Fruit fly (Drosophila melanogaster): ENCODE measurements around the gene CG12729.

CG12729 gene

DNA sequence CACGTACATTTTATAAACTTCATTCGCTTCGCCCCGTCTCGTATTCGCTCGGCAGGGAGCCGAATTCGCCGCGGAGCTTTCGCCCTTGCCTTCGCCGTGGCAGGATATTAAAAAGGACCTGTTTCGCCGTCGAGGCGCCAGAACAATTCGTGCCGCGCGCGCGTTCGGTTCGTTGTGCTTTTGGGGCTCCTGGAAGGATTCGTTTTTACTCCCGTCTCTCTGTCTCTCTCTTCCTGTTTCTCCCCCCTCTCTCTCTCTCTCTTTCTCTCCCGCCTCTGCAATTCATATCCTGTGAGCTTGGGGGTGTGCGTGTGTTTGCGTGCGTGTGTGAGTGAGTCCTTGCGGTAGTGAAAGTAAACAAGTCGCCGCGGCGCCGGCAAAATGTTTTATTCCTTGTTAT is 26.7 kb upstream of the CG12729 start, which contains the start of gene CG15765:
TSS of gene CG15765 (plus strand) at position 132 of the 400 bp plus-strand sequence.
- TF ChIP-seq CG9948 (tag; optimal IDR thresholded peaks at IDR 0.05): no peak
- no peak for TF ChIP-seq gl (tag; optimal IDR thresholded peaks at IDR 0.05)
- TF ChIP-seq Snoo (tag; optimal IDR thresholded peaks at IDR 0.05): no peak
- no peak for TF ChIP-seq rn (GFP tag; IDR thresholded peaks at IDR 0.05)
- no peak for TF ChIP-seq CG12605 (GFP tag; IDR thresholded peaks at IDR 0.05)
- TF ChIP-seq CG32121 (GFP tag; IDR thresholded peaks at IDR 0.05): no peak
- no peak for TF ChIP-seq CG13204 (GFP tag; optimal IDR thresholded peaks at IDR 0.05)
- no peak for TF ChIP-seq CG4496 (GFP tag; IDR thresholded peaks at IDR 0.05)
- no peak for TF ChIP-seq D1 (tag; optimal IDR thresholded peaks at IDR 0.05)
- no peak for TF ChIP-seq CG14655 (GFP tag; optimal IDR thresholded peaks at IDR 0.05)
- no peak for TF ChIP-seq CG15710 (tag; optimal IDR thresholded peaks at IDR 0.05)
- no peak for TF ChIP-seq Pif1A (GFP tag; optimal IDR thresholded peaks at IDR 0.05)
- no peak for TF ChIP-seq EcR (GFP tag; optimal IDR thresholded peaks at IDR 0.05)
- TF ChIP-seq Pif1B (GFP tag; optimal IDR thresholded peaks at IDR 0.05): no peak

DNA sequence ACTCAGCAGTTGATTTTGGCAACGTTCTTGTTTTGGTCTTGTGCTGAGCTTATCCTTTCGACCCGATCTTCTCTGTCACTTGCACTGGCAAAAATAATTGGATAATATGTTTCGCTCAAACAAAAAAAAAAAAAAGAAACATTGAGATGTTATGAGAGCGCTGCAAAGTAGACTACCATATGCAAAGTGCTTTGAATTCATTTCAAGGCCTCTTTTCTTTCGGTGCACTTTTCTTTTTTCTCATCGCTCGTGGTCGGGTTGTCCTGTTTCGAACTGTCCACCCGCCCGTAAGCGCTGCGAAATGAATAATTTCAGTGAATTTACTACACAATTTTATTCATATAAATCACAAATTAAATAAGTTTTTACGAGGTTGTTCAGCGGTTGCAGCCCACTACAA is 25.1 kb upstream of the CG12729 start:
- 0 out of 3 replicates have a peak, but pooled peaks have one; percentile 15 for TF ChIP-seq CG4496 (GFP tag; IDR thresholded peaks at IDR 0.05)
- no peak for TF ChIP-seq CG9948 (tag; optimal IDR thresholded peaks at IDR 0.05)

DNA sequence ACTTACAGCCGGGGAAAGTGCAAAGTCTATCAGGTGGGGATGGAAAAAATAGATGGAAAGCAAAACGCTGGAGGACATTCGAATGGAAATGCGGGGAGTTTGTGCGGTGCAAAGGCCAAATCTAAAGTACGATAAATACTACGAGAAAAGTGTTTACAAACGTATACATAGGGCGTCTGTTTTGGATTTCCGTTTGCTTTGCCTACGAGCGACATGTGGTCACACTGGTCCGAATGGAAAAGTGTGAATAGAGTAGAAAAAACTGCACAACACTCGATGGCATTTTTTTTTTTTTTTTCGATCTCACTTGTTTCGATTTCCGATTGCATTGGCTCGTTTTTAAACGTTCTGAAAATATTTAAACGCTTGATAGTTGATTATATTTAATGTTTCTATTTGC is 5.3 kb upstream of the CG12729 start:
- TF ChIP-seq EcR (GFP tag; optimal IDR thresholded peaks at IDR 0.05) (no peak), CG8159 (tag; optimal IDR thresholded peaks at IDR 0.05) (no peak), CG17806 (tag; optimal IDR thresholded peaks at IDR 0.05) (no peak), Pif1B (GFP tag; optimal IDR thresholded peaks at IDR 0.05) (no peak), rn (GFP tag; IDR thresholded peaks at IDR 0.05) (no peak), CG8301 (tag; optimal IDR thresholded peaks at IDR 0.05) (no peak), CG14655 (GFP tag; optimal IDR thresholded peaks at IDR 0.05) (no peak), Ets98B (GFP tag; IDR thresholded peaks at IDR 0.05) (no peak), gl (tag; optimal IDR thresholded peaks at IDR 0.05) (no peak), fd96Ca (GFP tag; IDR thresholded peaks at IDR 0.05) (no peak), CG15710 (tag; optimal IDR thresholded peaks at IDR 0.05) (no peak), CG9948 (tag; optimal IDR thresholded peaks at IDR 0.05) (no peak), D1 (tag; optimal IDR thresholded peaks at IDR 0.05) (no peak), CG10348 (GFP tag; IDR thresholded peaks at IDR 0.05) (no peak), CG13204 (GFP tag; optimal IDR thresholded peaks at IDR 0.05) (no peak), CG12605 (GFP tag; IDR thresholded peaks at IDR 0.05) (no peak), CG34367 (tag; optimal IDR thresholded peaks at IDR 0.05) (no peak)

DNA sequence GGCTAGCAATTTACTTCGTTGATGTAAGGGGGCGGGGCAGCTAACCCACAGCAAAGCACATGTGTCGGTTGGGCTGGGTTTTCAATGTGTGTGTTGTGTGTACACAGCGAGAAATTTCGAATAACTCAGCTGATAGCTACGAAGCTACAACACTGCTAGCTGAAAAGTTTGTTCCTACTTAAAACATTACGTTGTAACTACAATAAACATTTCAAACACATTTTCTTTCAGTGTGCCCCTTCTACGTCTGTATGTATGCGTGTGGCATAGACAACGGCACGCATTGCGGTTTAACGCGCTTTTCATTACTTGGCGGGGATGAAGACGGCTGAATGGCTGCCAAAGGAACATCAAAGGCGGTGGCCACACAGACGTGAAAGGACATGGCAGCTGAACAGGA is 2.5 kb downstream of the CG12729 start:
- TF ChIP-seq CG32121 (GFP tag; IDR thresholded peaks at IDR 0.05) (no peak), Ets98B (GFP tag; IDR thresholded peaks at IDR 0.05) (no peak), Pif1A (GFP tag; optimal IDR thresholded peaks at IDR 0.05) (no peak), CG34367 (tag; optimal IDR thresholded peaks at IDR 0.05) (no peak), D1 (tag; optimal IDR thresholded peaks at IDR 0.05) (no peak), CG15710 (tag; optimal IDR thresholded peaks at IDR 0.05) (no peak), CG8159 (tag; optimal IDR thresholded peaks at IDR 0.05) (no peak), CG10348 (GFP tag; IDR thresholded peaks at IDR 0.05) (no peak), Pif1B (GFP tag; optimal IDR thresholded peaks at IDR 0.05) (no peak), CG4496 (GFP tag; IDR thresholded peaks at IDR 0.05) (no peak), CG8301 (tag; optimal IDR thresholded peaks at IDR 0.05) (no peak), CG9948 (tag; optimal IDR thresholded peaks at IDR 0.05) (no peak), CG17806 (tag; optimal IDR thresholded peaks at IDR 0.05) (no peak)

DNA sequence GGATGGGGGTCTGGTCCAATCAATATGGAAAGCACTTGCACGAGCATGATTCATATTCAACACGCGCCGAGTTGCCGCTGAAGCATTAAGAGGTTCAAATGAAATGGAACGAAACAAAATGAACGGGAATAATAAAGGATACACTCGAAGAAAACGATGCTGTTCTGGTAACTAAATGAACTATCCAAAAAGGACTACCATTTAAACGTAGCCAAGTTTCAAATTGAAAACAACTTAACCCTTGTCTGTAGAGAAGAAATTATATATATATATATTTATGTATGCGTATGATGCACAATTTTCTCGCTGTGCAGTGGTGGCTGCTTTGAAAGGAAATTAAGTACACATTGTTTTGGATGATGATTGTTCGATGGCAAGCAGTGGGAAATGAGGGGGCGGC is 7.6 kb downstream of the CG12729 start:
- TF ChIP-seq CG8159 (tag; optimal IDR thresholded peaks at IDR 0.05) (peak; percentile 3), CG4496 (GFP tag; IDR thresholded peaks at IDR 0.05) (no peak)

DNA sequence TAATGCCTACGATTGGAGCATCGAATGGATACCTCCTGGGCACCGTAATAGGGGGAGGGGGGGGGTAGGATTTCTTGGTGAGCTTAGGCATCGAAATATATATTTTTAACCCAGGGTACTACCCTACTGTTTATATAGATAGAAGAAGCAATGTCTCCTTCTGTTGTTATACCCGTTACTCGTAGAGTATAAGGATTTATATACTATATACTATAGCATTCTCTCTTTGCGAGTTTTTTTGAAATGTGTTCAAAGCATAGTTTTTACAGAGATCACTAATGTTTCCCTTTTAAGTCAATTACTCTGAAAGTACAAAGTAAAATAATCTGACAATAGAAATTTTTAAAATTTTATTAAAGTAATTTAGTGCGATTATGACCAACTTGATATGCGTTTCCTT is 8.4 kb downstream of the CG12729 start, which contains the start of gene CG43136:
TSS of gene CG43136 (plus strand) at position 301 of the 400 bp plus-strand sequence.
- no peak for TF ChIP-seq gl (tag; optimal IDR thresholded peaks at IDR 0.05)
- no peak for TF ChIP-seq CG8301 (tag; optimal IDR thresholded peaks at IDR 0.05)
- TF ChIP-seq CG4496 (GFP tag; IDR thresholded peaks at IDR 0.05): no peak
- no peak for TF ChIP-seq CG17806 (tag; optimal IDR thresholded peaks at IDR 0.05)
- no peak for TF ChIP-seq CG32121 (GFP tag; IDR thresholded peaks at IDR 0.05)
- TF ChIP-seq EcR (GFP tag; optimal IDR thresholded peaks at IDR 0.05): no peak
- no peak for TF ChIP-seq Snoo (tag; optimal IDR thresholded peaks at IDR 0.05)
- TF ChIP-seq Pif1A (GFP tag; optimal IDR thresholded peaks at IDR 0.05): no peak

DNA sequence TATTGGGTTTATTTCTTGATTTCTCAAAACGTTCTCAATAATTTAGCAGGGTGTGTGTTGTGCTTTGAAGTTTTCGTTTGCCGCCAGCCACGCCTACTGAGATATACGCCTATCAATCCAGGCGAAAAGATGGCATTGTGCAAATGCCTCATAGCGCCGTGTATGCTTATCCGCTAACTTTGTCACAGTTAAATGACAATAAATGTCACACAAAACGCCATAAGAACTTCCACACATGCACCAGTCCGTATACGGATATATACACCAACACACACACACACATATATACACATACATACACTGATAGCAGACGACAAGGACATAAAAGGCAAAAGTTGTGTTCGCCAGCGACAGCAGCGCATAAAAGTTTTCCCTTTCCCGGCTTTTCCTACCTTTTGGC is 20.0 kb downstream of the CG12729 start, which contains the start of gene CG43137:
TSS of gene CG43137 (minus strand) at position 101 of the 400 bp plus-strand sequence.
- TF ChIP-seq Ets98B (GFP tag; IDR thresholded peaks at IDR 0.05) (no peak), CG10348 (GFP tag; IDR thresholded peaks at IDR 0.05) (no peak), Snoo (tag; optimal IDR thresholded peaks at IDR 0.05) (no peak), rn (GFP tag; IDR thresholded peaks at IDR 0.05) (no peak), CG15710 (tag; optimal IDR thresholded peaks at IDR 0.05) (no peak), CG34367 (tag; optimal IDR thresholded peaks at IDR 0.05) (no peak), CG17806 (tag; optimal IDR thresholded peaks at IDR 0.05) (no peak), CG4496 (GFP tag; IDR thresholded peaks at IDR 0.05) (no peak), fd96Ca (GFP tag; IDR thresholded peaks at IDR 0.05) (no peak), Pif1A (GFP tag; optimal IDR thresholded peaks at IDR 0.05) (no peak), CG9948 (tag; optimal IDR thresholded peaks at IDR 0.05) (no peak), Pif1B (GFP tag; optimal IDR thresholded peaks at IDR 0.05) (no peak), gl (tag; optimal IDR thresholded peaks at IDR 0.05) (no peak), CG12605 (GFP tag; IDR thresholded peaks at IDR 0.05) (no peak), CG14655 (GFP tag; optimal IDR thresholded peaks at IDR 0.05) (no peak), EcR (GFP tag; optimal IDR thresholded peaks at IDR 0.05) (no peak), CG32121 (GFP tag; IDR thresholded peaks at IDR 0.05) (no peak), D1 (tag; optimal IDR thresholded peaks at IDR 0.05) (no peak)

Measured in whole organism, pupa.